Fruit fly (Drosophila melanogaster) whole organism, prepupa: ENCODE results near the gene mino.

Source experiments
- CG10669 ChIP-seq: fragments of 200-800 bp; sonication (Bioruptor generic); optimal IDR thresholded peaks from 3 replicates; lab custom pipeline; 2018; ENCODE audit warnings: missing biosample characterization, mild to moderate bottlenecking, missing genetic modification characterization, moderate library complexity
- CG16779 ChIP-seq: fragments of 200-800 bp; sonication (Bioruptor generic); optimal IDR thresholded peaks from 3 replicates; lab custom pipeline; 2017; ENCODE audit warnings: missing biosample characterization, mild to moderate bottlenecking, missing genetic modification characterization
- CG34406 ChIP-seq: fragments of 200-800 bp; sonication (Bioruptor generic); optimal IDR thresholded peaks from 3 replicates; lab custom pipeline; 2016; ENCODE audit warnings: missing biosample characterization, missing genetic modification characterization
- CG6163 ChIP-seq: fragments of 200-800 bp; sonication (Bioruptor generic); IDR thresholded peaks from 3 replicates; pipeline ENCODE4 v1.3.6; 2022; ENCODE audit warnings: missing biosample characterization, missing genetic modification characterization
- Eip78C ChIP-seq: fragments of 200-800 bp; sonication (Bioruptor generic); peaks from one replicate; lab custom pipeline; 2016; ENCODE audit warnings: missing biosample characterization, missing genetic modification characterization
- Lpt ChIP-seq: fragments of 200-800 bp; sonication (Bioruptor generic); optimal IDR thresholded peaks from 3 replicates; lab custom pipeline; 2016; ENCODE audit warnings: missing biosample characterization, missing genetic modification characterization
- cyc ChIP-seq: fragments of 200-800 bp; sonication (Bioruptor generic); optimal IDR thresholded peaks from 3 replicates; lab custom pipeline; 2016; ENCODE audit warnings: missing biosample characterization, missing genetic modification characterization
- dac ChIP-seq: fragments of 200-800 bp; sonication (Bioruptor generic); optimal IDR thresholded peaks from 2 replicates; lab custom pipeline; 2017; ENCODE audit warnings: missing biosample characterization, mild to moderate bottlenecking, missing genetic modification characterization
- net ChIP-seq: fragments of 200-800 bp; sonication (Bioruptor generic); optimal IDR thresholded peaks from 3 replicates; lab custom pipeline; 2016; ENCODE audit warnings: missing biosample characterization, missing genetic modification characterization
- ss ChIP-seq, 2 experiments: fragments of 200-800 bp; sonication (Bioruptor generic); optimal IDR thresholded peaks; 2 replicates in 1 of 2; 3 replicates in 1 of 2; lab custom pipeline; 2017 to 2018; ENCODE audit warnings: mild to moderate bottlenecking in 2 of 2, missing biosample characterization in 2 of 2, missing genetic modification characterization in 2 of 2, moderate library complexity in 1 of 2
- svp ChIP-seq: fragments of 200-800 bp; sonication (Bioruptor generic); peaks from one replicate; lab custom pipeline; 2016; ENCODE audit warnings: missing biosample characterization, missing genetic modification characterization

DNA sequence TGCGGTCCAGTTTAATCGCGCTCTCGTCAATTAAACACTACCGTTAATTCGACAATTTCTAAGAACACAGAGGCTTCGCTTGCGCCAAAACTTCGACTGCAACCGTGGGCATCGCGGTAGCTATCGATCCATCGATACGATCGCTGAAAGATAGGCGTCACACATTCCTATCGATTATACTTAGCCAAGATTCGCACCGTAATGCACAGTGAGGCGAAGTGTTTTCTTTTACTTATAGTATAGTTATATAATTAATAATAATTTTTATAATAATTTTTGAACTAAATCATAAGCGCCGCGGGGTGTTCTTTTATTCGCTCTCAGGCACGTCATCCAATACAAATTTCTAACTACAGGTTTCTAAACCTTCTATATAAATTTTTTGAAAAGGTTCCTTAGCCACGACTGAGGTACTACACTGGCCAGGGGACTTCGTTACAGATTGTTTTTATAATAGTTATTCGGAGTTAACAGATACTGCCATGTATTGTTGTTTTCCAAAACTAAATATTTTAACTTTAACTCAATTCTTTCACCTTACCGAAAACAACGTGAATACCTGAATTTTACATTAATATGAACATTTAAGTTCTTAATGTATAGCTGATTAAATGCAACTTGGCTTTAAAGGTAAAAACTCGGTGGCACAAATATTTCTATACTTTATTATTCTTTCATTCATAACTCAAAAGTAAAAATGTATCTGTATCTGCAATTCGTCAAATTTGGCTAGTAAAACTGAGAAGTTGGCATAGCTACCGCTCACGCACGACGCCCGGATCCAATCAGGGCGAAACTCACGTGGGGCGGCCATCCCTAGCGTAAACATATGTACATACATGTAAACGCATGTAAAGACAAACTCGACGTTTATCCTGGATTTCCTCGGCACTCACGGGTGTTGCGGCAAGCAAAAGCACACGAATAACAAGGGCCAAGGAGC, 13.0 kb downstream of the mino start, which contains the start of the genes NSD and BOD1:
- no peak for TF ChIP-seq Lpt (GFP tag; lab: Kevin White, UChicago)
- TF ChIP-seq dac (GFP tag; lab: Kevin White, UChicago) = no peak
- no peak for TF ChIP-seq CG10669 (GFP tag; lab: Kevin White, UChicago)
- TF ChIP-seq ss (GFP tag; optimal IDR thresholded peaks at IDR 0.05; lab: Kevin White, UChicago) = no peak
- TF ChIP-seq CG16779 (tag; lab: Kevin White, UChicago) = no peak
- no peak for TF ChIP-seq Eip78C
- peak; percentile 76 for TF ChIP-seq CG6163
- peak; percentile 41 for TF ChIP-seq CG34406 (GFP tag; lab: Kevin White, UChicago)
- TF ChIP-seq cyc (GFP tag; lab: Kevin White, UChicago) = no peak
- TF ChIP-seq net (GFP tag; lab: Kevin White, UChicago) = no peak
- TF ChIP-seq svp (GFP tag; lab: Kevin White, UChicago) = peak; percentile 81
